Fruit fly (Drosophila melanogaster) whole organism, pupa: ENCODE data around the gene Prosbeta3.

Source experiments
- CG10348 ChIP-seq: fragments of 200-800 bp; sonication (Bioruptor generic); IDR thresholded peaks from 2 replicates; pipeline ENCODE4 v1.3.6; 2022; ENCODE audit warnings: missing biosample characterization, missing genetic modification characterization
- CG14655 ChIP-seq: fragments of 200-800 bp; sonication (Bioruptor generic); optimal IDR thresholded peaks from 3 replicates; lab custom pipeline; 2017; ENCODE audit warnings: mild to moderate bottlenecking, missing biosample characterization, missing genetic modification reagents, missing genetic modification characterization
- CG15710 ChIP-seq: fragments of 200-800 bp; sonication (Bioruptor generic); optimal IDR thresholded peaks from 2 replicates; lab custom pipeline; 2018; ENCODE audit warnings: missing biosample characterization, mild to moderate bottlenecking, missing genetic modification characterization, moderate library complexity
- CG34367 ChIP-seq: fragments of 200-800 bp; sonication (Bioruptor generic); optimal IDR thresholded peaks from 2 replicates; lab custom pipeline; 2018; ENCODE audit warnings: missing biosample characterization, mild to moderate bottlenecking, missing genetic modification characterization
- CG4496 ChIP-seq: fragments of 200-800 bp; sonication (Bioruptor generic); IDR thresholded peaks from 3 replicates; pipeline ENCODE4 v1.3.6; 2022; ENCODE audit warnings: missing biosample characterization, missing genetic modification characterization
- CG9948 ChIP-seq: fragments of 200-800 bp; sonication (Bioruptor generic); optimal IDR thresholded peaks from 2 replicates; lab custom pipeline; 2018; ENCODE audit warnings: missing biosample characterization, mild to moderate bottlenecking, missing genetic modification characterization, moderate library complexity
- D1 ChIP-seq: fragments of 200-800 bp; sonication (Bioruptor generic); optimal IDR thresholded peaks from 2 replicates; lab custom pipeline; 2018; ENCODE audit warnings: missing biosample characterization, mild to moderate bottlenecking, missing genetic modification characterization, moderate library complexity
- EcR ChIP-seq: fragments of 200-800 bp; sonication (Bioruptor generic); optimal IDR thresholded peaks from 3 replicates; lab custom pipeline; 2019; ENCODE audit warnings: missing biosample characterization, missing genetic modification characterization, mild to moderate bottlenecking, moderate library complexity, missing genetic modification reagents
- Pif1B ChIP-seq: fragments of 200-800 bp; sonication (Bioruptor generic); optimal IDR thresholded peaks from 3 replicates; lab custom pipeline; 2016; ENCODE audit warnings: missing biosample characterization, missing genetic modification characterization
- gl ChIP-seq: fragments of 200-800 bp; sonication (Bioruptor generic); optimal IDR thresholded peaks from 2 replicates; lab custom pipeline; 2018; ENCODE audit warnings: missing biosample characterization, mild to moderate bottlenecking, missing genetic modification characterization
- rn ChIP-seq: fragments of 200-800 bp; sonication (Bioruptor generic); IDR thresholded peaks from 2 replicates; pipeline ENCODE4 v1.3.6; 2022; ENCODE audit warnings: missing biosample characterization, missing genetic modification characterization

dm6 chr3R:9030006-9030749 is 24.2 kb upstream of the Prosbeta3 start:
- TF ChIP-seq CG9948 (tag; lab: Kevin White, UChicago) (no peak), gl (tag; lab: Kevin White, UChicago) (no peak), EcR (GFP tag; lab: Kevin White, UChicago) (no peak), CG4496 (GFP tag; lab: Robert Waterston, UW) (no peak), rn (GFP tag; lab: Robert Waterston, UW) (no peak), D1 (tag; lab: Kevin White, UChicago) (no peak), CG10348 (GFP tag; lab: Robert Waterston, UW) (no peak), CG15710 (no peak), CG14655 (no peak), Pif1B (GFP tag; lab: Kevin White, UChicago) (no peak), CG34367 (tag; lab: Kevin White, UChicago) (no peak)
